Worm (Caenorhabditis elegans) whole organism, late embryonic: ENCODE data around the gene Y111B2A.12.
A peak's percentile ranks its signal among the peaks of the same experiment; 100 is the strongest.

Experiments
- C08G9.2 ChIP-seq: sonication (generic microtip); optimal IDR thresholded peaks from 2 replicates; lab custom pipeline; 2016; ENCODE audit warnings: mild to moderate bottlenecking, missing genetic modification characterization, moderate library complexity, missing compliant biosample characterization
- C38D4.7 ChIP-seq: fragments of 200-800 bp; sonication (Bioruptor generic); optimal IDR thresholded peaks from 2 replicates; lab custom pipeline; 2018; ENCODE audit warnings: mild to moderate bottlenecking, missing genetic modification characterization, moderate library complexity, missing compliant biosample characterization
- K02D7.2 ChIP-seq: sonication (generic microtip); optimal IDR thresholded peaks from 2 replicates; lab custom pipeline; 2017; ENCODE audit warnings: mild to moderate bottlenecking, missing genetic modification characterization, missing compliant biosample characterization
- K09A11.1 ChIP-seq: sonication (generic microtip); optimal IDR thresholded peaks from 2 replicates; lab custom pipeline; 2017; ENCODE audit warnings: antibody characterized with exemption, mild to moderate bottlenecking, missing genetic modification characterization, missing compliant biosample characterization; ENCODE audit not compliant: insufficient read depth
- T23F11.4 ChIP-seq: fragments of 200-800 bp; sonication (Bioruptor generic); optimal IDR thresholded peaks from 2 replicates; lab custom pipeline; 2018; ENCODE audit warnings: mild to moderate bottlenecking, missing genetic modification characterization, missing compliant biosample characterization
- Y22D7AL.16 ChIP-seq: sonication (generic microtip); optimal IDR thresholded peaks from 2 replicates; lab custom pipeline; 2016; ENCODE audit warnings: missing genetic modification characterization, missing compliant biosample characterization
- ama-1 ChIP-seq: fragments of 150-350 bp; optimal IDR thresholded peaks from 2 replicates; lab custom pipeline; 2014
- ceh-18 ChIP-seq: sonication (generic microtip); optimal IDR thresholded peaks from 2 replicates; lab custom pipeline; 2016; ENCODE audit warnings: missing genetic modification characterization, missing compliant biosample characterization
- ceh-19 ChIP-seq: fragments of 200-800 bp; sonication (Bioruptor generic); optimal IDR thresholded peaks from 2 replicates; lab custom pipeline; 2018; ENCODE audit warnings: mild to moderate bottlenecking, missing genetic modification characterization, missing compliant biosample characterization
- ceh-2 ChIP-seq: sonication (generic microtip); optimal IDR thresholded peaks from 2 replicates; lab custom pipeline; 2016; ENCODE audit warnings: missing genotype, missing genetic modification characterization, missing compliant biosample characterization
- ceh-22 ChIP-seq: sonication (generic microtip); optimal IDR thresholded peaks from 2 replicates; lab custom pipeline; 2017; ENCODE audit warnings: missing biosample characterization, missing genetic modification characterization
- ceh-24 ChIP-seq: sonication (generic microtip); optimal IDR thresholded peaks from 2 replicates; lab custom pipeline; 2016; ENCODE audit warnings: mild to moderate bottlenecking, missing genetic modification characterization, missing compliant biosample characterization
- ceh-30 ChIP-seq: fragments of 150-350 bp; optimal IDR thresholded peaks from 2 replicates; lab custom pipeline; 2014; ENCODE audit warnings: missing biosample characterization, missing genetic modification characterization
- ceh-31 ChIP-seq: sonication (generic microtip); optimal IDR thresholded peaks from 2 replicates; lab custom pipeline; 2016; ENCODE audit warnings: missing genetic modification characterization, missing compliant biosample characterization
- ceh-34 ChIP-seq: sonication (generic microtip); optimal IDR thresholded peaks from 2 replicates; lab custom pipeline; 2016; ENCODE audit warnings: mild to moderate bottlenecking, missing genetic modification characterization, missing compliant biosample characterization
- ceh-48 ChIP-seq: sonication (generic microtip); optimal IDR thresholded peaks from 2 replicates; lab custom pipeline; 2016; ENCODE audit warnings: missing genetic modification characterization, inconsistent platforms, missing compliant biosample characterization
- che-1 ChIP-seq: sonication (generic microtip); optimal IDR thresholded peaks from 2 replicates; lab custom pipeline; 2016; ENCODE audit warnings: mild to moderate bottlenecking, missing genetic modification characterization, missing compliant biosample characterization
- dmd-4 ChIP-seq: sonication (generic microtip); optimal IDR thresholded peaks from 2 replicates; lab custom pipeline; 2016; ENCODE audit warnings: borderline replicate concordance, missing genetic modification characterization, missing compliant biosample characterization
- dve-1 ChIP-seq: sonication (generic microtip); optimal IDR thresholded peaks from 2 replicates; lab custom pipeline; 2017; ENCODE audit warnings: antibody characterized with exemption, mild to moderate bottlenecking, missing genetic modification characterization, missing compliant biosample characterization
- elt-4 ChIP-seq: sonication (generic microtip); optimal IDR thresholded peaks from 2 replicates; lab custom pipeline; 2016; ENCODE audit warnings: missing genetic modification characterization, missing compliant biosample characterization
- ets-4 ChIP-seq: sonication (generic microtip); optimal IDR thresholded peaks from 2 replicates; lab custom pipeline; 2016; ENCODE audit warnings: missing genetic modification characterization, missing compliant biosample characterization
- gmeb-2 ChIP-seq: sonication (generic microtip); optimal IDR thresholded peaks from 2 replicates; lab custom pipeline; 2016; ENCODE audit warnings: missing genetic modification characterization, inconsistent platforms, missing compliant biosample characterization
- hlh-13 ChIP-seq: fragments of 200-800 bp; sonication (Bioruptor generic); optimal IDR thresholded peaks from 2 replicates; lab custom pipeline; 2018; ENCODE audit warnings: mild to moderate bottlenecking, missing genetic modification characterization, missing compliant biosample characterization
- hlh-15 ChIP-seq: sonication (generic microtip); optimal IDR thresholded peaks from 2 replicates; lab custom pipeline; 2016; ENCODE audit warnings: missing genetic modification characterization, missing compliant biosample characterization
- hlh-30 ChIP-seq: sonication (generic microtip); optimal IDR thresholded peaks from 2 replicates; lab custom pipeline; 2017; ENCODE audit warnings: antibody characterized with exemption, missing genetic modification characterization, missing compliant biosample characterization; ENCODE audit not compliant: insufficient read depth
- hlh-8 ChIP-seq: sonication (generic microtip); optimal IDR thresholded peaks from 2 replicates; lab custom pipeline; 2016; ENCODE audit warnings: missing genotype, missing genetic modification characterization, missing compliant biosample characterization
- lim-6 ChIP-seq: sonication (generic microtip); optimal IDR thresholded peaks from 2 replicates; lab custom pipeline; 2016; ENCODE audit warnings: missing genetic modification characterization, missing compliant biosample characterization
- lin-11 ChIP-seq: fragments of 200-800 bp; sonication (Bioruptor generic); optimal IDR thresholded peaks from 2 replicates; lab custom pipeline; 2018; ENCODE audit warnings: mild to moderate bottlenecking, missing genetic modification characterization, missing compliant biosample characterization
- madf-2 ChIP-seq: sonication (generic microtip); optimal IDR thresholded peaks from 2 replicates; lab custom pipeline; 2017; ENCODE audit warnings: missing genetic modification characterization, missing compliant biosample characterization
- mec-3 ChIP-seq: sonication (generic microtip); optimal IDR thresholded peaks from 2 replicates; lab custom pipeline; 2016; ENCODE audit warnings: borderline replicate concordance, missing genetic modification characterization, missing compliant biosample characterization
- nfya-1 ChIP-seq: sonication (generic microtip); optimal IDR thresholded peaks from 2 replicates; lab custom pipeline; 2017; ENCODE audit warnings: missing genetic modification characterization, mild to moderate bottlenecking, missing compliant biosample characterization, antibody characterized with exemption, moderate library complexity
- odd-2 ChIP-seq: sonication (generic microtip); optimal IDR thresholded peaks from 2 replicates; lab custom pipeline; 2017; ENCODE audit warnings: antibody characterized with exemption, mild to moderate bottlenecking, missing genetic modification characterization, missing compliant biosample characterization
- pat-9 ChIP-seq: fragments of 200-800 bp; sonication (Bioruptor generic); optimal IDR thresholded peaks from 2 replicates; lab custom pipeline; 2018; ENCODE audit warnings: mild to moderate bottlenecking, missing genetic modification characterization, moderate library complexity, missing compliant biosample characterization
- pax-1 ChIP-seq: fragments of 150-350 bp; optimal IDR thresholded peaks from 2 replicates; lab custom pipeline; 2014; ENCODE audit warnings: missing biosample characterization, missing genetic modification characterization
- pha-2 ChIP-seq: sonication (generic microtip); optimal IDR thresholded peaks from 2 replicates; lab custom pipeline; 2017; ENCODE audit warnings: mild to moderate bottlenecking, missing genetic modification characterization, missing compliant biosample characterization
- pros-1 ChIP-seq: fragments of 150-350 bp; optimal IDR thresholded peaks from 2 replicates; lab custom pipeline; 2014; ENCODE audit warnings: missing biosample characterization, missing genetic modification reagents, missing genetic modification characterization
- ref-2 ChIP-seq: sonication (generic microtip); optimal IDR thresholded peaks from 2 replicates; lab custom pipeline; 2016; ENCODE audit warnings: missing genetic modification characterization, missing compliant biosample characterization
- rnt-1 ChIP-seq: sonication (generic microtip); optimal IDR thresholded peaks from 2 replicates; lab custom pipeline; 2016; ENCODE audit warnings: missing genetic modification characterization, missing compliant biosample characterization
- sox-2 ChIP-seq: fragments of 200-800 bp; sonication (Bioruptor generic); IDR thresholded peaks from 2 replicates; pipeline ENCODE4 v1.3.6; 2022; ENCODE audit warnings: missing genetic modification reagents, missing genetic modification characterization, missing compliant biosample characterization
- syd-9 ChIP-seq: sonication (generic microtip); optimal IDR thresholded peaks from 2 replicates; lab custom pipeline; 2016; ENCODE audit warnings: mild to moderate bottlenecking, missing genetic modification characterization, moderate library complexity, missing compliant biosample characterization
- tbx-2 ChIP-seq: sonication (generic microtip); optimal IDR thresholded peaks from 2 replicates; lab custom pipeline; 2016; ENCODE audit warnings: missing genetic modification characterization, missing compliant biosample characterization
- tbx-7 ChIP-seq: sonication (generic microtip); optimal IDR thresholded peaks from 2 replicates; lab custom pipeline; 2016; ENCODE audit warnings: missing genotype, missing genetic modification characterization, missing compliant biosample characterization
- unc-3 ChIP-seq, 2 experiments: fragments of 200-800 bp in 1 of 2; sonication (Bioruptor generic) in 1 of 2; sonication (generic microtip) in 1 of 2; conservative IDR thresholded peaks in 1 of 2; optimal IDR thresholded peaks in 1 of 2; 2 replicates each; pipeline versions ENCODE4 v1.3.6 to Lab custom; 2016 to 2022; ENCODE audit warnings: missing compliant biosample characterization in 2 of 2, missing genetic modification characterization in 2 of 2, missing genetic modification reagents in 1 of 2
- unc-42 ChIP-seq: sonication (generic microtip); optimal IDR thresholded peaks from 2 replicates; lab custom pipeline; 2016; ENCODE audit warnings: missing genotype, missing genetic modification characterization, missing compliant biosample characterization
- unc-55 ChIP-seq: sonication (generic microtip); optimal IDR thresholded peaks from 2 replicates; lab custom pipeline; 2017; ENCODE audit warnings: missing biosample characterization, missing genetic modification reagents, missing genetic modification characterization
- unc-86 ChIP-seq: sonication (generic microtip); optimal IDR thresholded peaks from 2 replicates; lab custom pipeline; 2016; ENCODE audit warnings: missing genetic modification characterization, missing compliant biosample characterization
- zip-5 ChIP-seq: sonication (generic microtip); optimal IDR thresholded peaks from 2 replicates; lab custom pipeline; 2016; ENCODE audit warnings: missing genetic modification characterization, missing compliant biosample characterization

The Y111B2A.12 gene

ce11 chrIII:12598418-12599330 is 10.4 kb upstream of the Y111B2A.12 start:
- no peak for TF ChIP-seq odd-2
- TF ChIP-seq pat-9 = no peak
- TF ChIP-seq tbx-7 (tag; lab: Kevin White, UChicago) = no peak
- no peak for TF ChIP-seq Y22D7AL.16 (tag; lab: Kevin White, UChicago)
- peak; percentile 91 for TF ChIP-seq nfya-1 (tag; lab: Kevin White, UChicago)
- no peak for TF ChIP-seq hlh-15
- TF ChIP-seq che-1 (tag; lab: Kevin White, UChicago) = peak; percentile 16
- TF ChIP-seq hlh-8 = no peak
- no peak for TF ChIP-seq ceh-19 (GFP tag; lab: Kevin White, UChicago)
- TF ChIP-seq mec-3 (tag; lab: Kevin White, UChicago) = no peak
- TF ChIP-seq ceh-34 (tag; lab: Kevin White, UChicago) = peak; percentile 65
- TF ChIP-seq pha-2 = no peak
- TF ChIP-seq madf-2 (tag; lab: Kevin White, UChicago) = no peak
- TF ChIP-seq ets-4 = no peak
- TF ChIP-seq syd-9 = no peak
- peak; percentile 58 for TF ChIP-seq unc-86 (tag; lab: Kevin White, UChicago)
- TF ChIP-seq ceh-30 (tag; lab: Kevin White, UChicago) = peak; percentile 85
- TF ChIP-seq lim-6 (tag; lab: Kevin White, UChicago) = no peak
- peak; percentile 59 for TF ChIP-seq T23F11.4 (GFP tag; lab: Kevin White, UChicago)
- TF ChIP-seq ceh-31 (tag; lab: Kevin White, UChicago) = peak; percentile 40
- peak; percentile 97 for TF ChIP-seq hlh-30 (tag; lab: Kevin White, UChicago)
- TF ChIP-seq unc-42 (tag; lab: Kevin White, UChicago) = peak; percentile 67
- peak; percentile 37 for TF ChIP-seq ceh-18 (tag; lab: Kevin White, UChicago)
- no peak for TF ChIP-seq dmd-4 (tag; lab: Kevin White, UChicago)
- no peak for TF ChIP-seq hlh-13 (GFP tag; lab: Kevin White, UChicago)
- TF ChIP-seq ceh-2 (tag; lab: Kevin White, UChicago) = no peak
- TF ChIP-seq K02D7.2 (tag; lab: Kevin White, UChicago) = peak; percentile 47
- no peak for TF ChIP-seq ceh-24
- peak; percentile 53 for TF ChIP-seq unc-55 (GFP tag; lab: Kevin White, UChicago)
- peak; percentile 95 for TF ChIP-seq ceh-48 (tag; lab: Kevin White, UChicago)
- TF ChIP-seq gmeb-2 (tag; lab: Kevin White, UChicago) = peak; percentile 16
- no peak for TF ChIP-seq ceh-22 (tag; lab: Kevin White, UChicago)
- peak; percentile 16 for TF ChIP-seq dve-1
- peak; percentile 92 for TF ChIP-seq ama-1
- TF ChIP-seq pax-1 (tag; lab: Kevin White, UChicago) = peak; percentile 50
- 0 out of 2 replicates have a peak, but pooled peaks have one; percentile 13 for TF ChIP-seq unc-3 (GFP tag; conservative IDR thresholded peaks at IDR 0.05; lab: Robert Waterston, UW)
- TF ChIP-seq unc-3 (tag; optimal IDR thresholded peaks at IDR 0.05; lab: Kevin White, UChicago) = no peak
- peak; percentile 55 for TF ChIP-seq ref-2
- TF ChIP-seq tbx-2 (tag; lab: Kevin White, UChicago) = peak; percentile 54
- TF ChIP-seq sox-2 (GFP tag; lab: Robert Waterston, UW) = no peak
- no peak for TF ChIP-seq C08G9.2 (tag; lab: Kevin White, UChicago)
- no peak for TF ChIP-seq K09A11.1 (tag; lab: Kevin White, UChicago)
- no peak for TF ChIP-seq zip-5
- TF ChIP-seq pros-1 (tag; lab: Kevin White, UChicago) = no peak
- TF ChIP-seq lin-11 (tag; lab: Kevin White, UChicago) = no peak
- peak; percentile 47 for TF ChIP-seq C38D4.7 (GFP tag; lab: Kevin White, UChicago)
- no peak for TF ChIP-seq rnt-1
- TF ChIP-seq elt-4 (tag; lab: Kevin White, UChicago) = no peak
